Fruit fly (Drosophila melanogaster) whole organism, embryonic: ENCODE measurements around the gene haf.

Experiments
- Asciz ChIP-seq: fragments of 200-800 bp; sonication (Bioruptor generic); optimal IDR thresholded peaks from 2 replicates; lab custom pipeline; 2017; ENCODE audit warnings: missing biosample characterization, mild to moderate bottlenecking, missing genetic modification characterization, missing genetic modification reagents
- Atf6 ChIP-seq: fragments of 200-800 bp; sonication (Bioruptor generic); IDR thresholded peaks from 2 replicates; pipeline ENCODE4 v1.3.6; 2022; ENCODE audit warnings: missing biosample characterization, missing genetic modification characterization
- Awh ChIP-seq: fragments of 200-800 bp; sonication (Bioruptor generic); IDR thresholded peaks from 2 replicates; pipeline ENCODE4, ENCODE4 v1.3.6; 2022; ENCODE audit warnings: missing biosample characterization, missing genetic modification characterization
- B-H1 ChIP-seq: fragments of 200-800 bp; sonication (Bioruptor generic); IDR thresholded peaks from 3 replicates; pipeline ENCODE4 v1.3.6; 2022; ENCODE audit warnings: missing biosample characterization, missing genetic modification characterization
- B-H2 ChIP-seq: fragments of 200-800 bp; sonication (Bioruptor generic); optimal IDR thresholded peaks from 2 replicates; lab custom pipeline; 2018; ENCODE audit warnings: missing biosample characterization, mild to moderate bottlenecking, missing genetic modification characterization
- Bteb2 ChIP-seq: fragments of 200-800 bp; sonication (Bioruptor generic); optimal IDR thresholded peaks from 2 replicates; lab custom pipeline; 2016; ENCODE audit warnings: missing biosample characterization, missing genetic modification characterization
- CG10321 ChIP-seq: fragments of 200-800 bp; sonication (Bioruptor generic); IDR thresholded peaks from 2 replicates; pipeline ENCODE4 v1.3.6; 2022; ENCODE audit warnings: missing biosample characterization, missing genetic modification characterization
- CG10431 ChIP-seq: fragments of 200-800 bp; sonication (Bioruptor generic); optimal IDR thresholded peaks from 3 replicates; lab custom pipeline; 2018; ENCODE audit warnings: missing biosample characterization, mild to moderate bottlenecking, missing genetic modification characterization
- CG13424 ChIP-seq: fragments of 200-800 bp; sonication (Bioruptor generic); optimal IDR thresholded peaks from 2 replicates; lab custom pipeline; 2019; ENCODE audit warnings: missing biosample characterization, mild to moderate bottlenecking, missing genetic modification characterization, moderate library complexity
- CG17612 ChIP-seq: fragments of 200-800 bp; sonication (Bioruptor generic); IDR thresholded peaks from 2 replicates; pipeline ENCODE4 v1.3.6; 2022; ENCODE audit warnings: missing biosample characterization, missing genetic modification characterization
- CG30020 ChIP-seq: fragments of 200-800 bp; optimal IDR thresholded peaks from 2 replicates; lab custom pipeline; 2019; ENCODE audit warnings: missing biosample characterization, mild to moderate bottlenecking, missing genetic modification characterization, moderate library complexity
- CG3995 ChIP-seq: fragments of 200-800 bp; sonication (Bioruptor generic); optimal IDR thresholded peaks from 3 replicates; lab custom pipeline; 2016; ENCODE audit warnings: missing biosample characterization, missing genetic modification characterization
- CG6689 ChIP-seq: fragments of 200-800 bp; sonication (Bioruptor generic); IDR thresholded peaks from 2 replicates; pipeline ENCODE4 v1.3.6; 2022; ENCODE audit warnings: missing biosample characterization, missing genetic modification characterization
- CG7372 ChIP-seq: fragments of 200-800 bp; sonication (Bioruptor generic); IDR thresholded peaks from 2 replicates; pipeline ENCODE4 v1.3.6; 2022; ENCODE audit warnings: missing biosample characterization, missing genetic modification characterization
- CG8290 ChIP-seq, 3 experiments: fragments of 200-800 bp; sonication (Bioruptor generic); optimal IDR thresholded peaks; 2 replicates each; lab custom pipeline; 2016 to 2019; ENCODE audit warnings: missing biosample characterization in 3 of 3, missing genetic modification characterization in 3 of 3, mild to moderate bottlenecking in 2 of 3, moderate library complexity in 1 of 3
- CG9437 ChIP-seq: fragments of 200-800 bp; sonication (Bioruptor generic); optimal IDR thresholded peaks from 2 replicates; lab custom pipeline; 2018; ENCODE audit warnings: missing biosample characterization, mild to moderate bottlenecking, missing genetic modification characterization
- CTCF ChIP-seq: fragments of 200-800 bp; sonication (Bioruptor generic); optimal IDR thresholded peaks from 2 replicates; lab custom pipeline; 2017; ENCODE audit warnings: missing biosample characterization, mild to moderate bottlenecking, missing genetic modification characterization, moderate library complexity
- CkIIα-i1 ChIP-seq: fragments of 200-800 bp; sonication (Bioruptor generic); IDR thresholded peaks from 2 replicates; pipeline ENCODE4 v1.3.6; 2022; ENCODE audit warnings: missing biosample characterization, missing genetic modification characterization
- CrebB ChIP-seq: fragments of 200-800 bp; sonication (Bioruptor generic); optimal IDR thresholded peaks from 3 replicates; lab custom pipeline; 2018; ENCODE audit warnings: missing biosample characterization, mild to moderate bottlenecking, missing genetic modification characterization
- D19A ChIP-seq: fragments of 200-800 bp; optimal IDR thresholded peaks from 3 replicates; lab custom pipeline; 2019; ENCODE audit warnings: missing biosample characterization, mild to moderate bottlenecking, missing genetic modification characterization, moderate library complexity
- Dek ChIP-seq: fragments of 200-800 bp; sonication (Bioruptor generic); optimal IDR thresholded peaks from 3 replicates; lab custom pipeline; 2019; ENCODE audit warnings: missing biosample characterization, mild to moderate bottlenecking, missing genetic modification characterization, moderate library complexity
- Ets65A ChIP-seq: fragments of 200-800 bp; sonication (Bioruptor generic); peaks from one replicate; lab custom pipeline; 2016; ENCODE audit warnings: missing biosample characterization, missing genetic modification characterization
- HLH4C ChIP-seq: fragments of 200-800 bp; sonication (Bioruptor generic); IDR thresholded peaks from 3 replicates; pipeline ENCODE4 v1.3.6; 2022; ENCODE audit warnings: missing biosample characterization, missing genetic modification characterization; ENCODE audit not compliant: partially characterized antibody
- Hand ChIP-seq: fragments of 200-800 bp; sonication (Bioruptor generic); optimal IDR thresholded peaks from 2 replicates; lab custom pipeline; 2017; ENCODE audit warnings: mild to moderate bottlenecking, missing biosample characterization, missing genetic modification reagents, missing genetic modification characterization
- Hey ChIP-seq: fragments of 200-800 bp; sonication (Bioruptor generic); optimal IDR thresholded peaks from 3 replicates; lab custom pipeline; 2018; ENCODE audit warnings: missing biosample characterization, mild to moderate bottlenecking, missing genetic modification characterization
- MTF-1 ChIP-seq: fragments of 200-800 bp; sonication (Bioruptor generic); optimal IDR thresholded peaks from 2 replicates; lab custom pipeline; 2018; ENCODE audit warnings: missing biosample characterization, mild to moderate bottlenecking, missing genetic modification characterization, borderline replicate concordance
- Med ChIP-seq: fragments of 200-800 bp; sonication (Bioruptor generic); peaks from one replicate; lab custom pipeline; 2016; ENCODE audit warnings: missing biosample characterization, missing genetic modification characterization, mild to moderate bottlenecking, inconsistent platforms, moderate library complexity
- Nf-YB ChIP-seq: fragments of 200-800 bp; sonication (Bioruptor generic); optimal IDR thresholded peaks from 3 replicates; lab custom pipeline; 2019; ENCODE audit warnings: missing biosample characterization, mild to moderate bottlenecking, missing genetic modification characterization, moderate library complexity
- NfI ChIP-seq: fragments of 200-800 bp; sonication (Bioruptor generic); optimal IDR thresholded peaks from 3 replicates; lab custom pipeline; 2018; ENCODE audit warnings: missing biosample characterization, mild to moderate bottlenecking, missing genetic modification characterization, moderate library complexity
- Sry-δ ChIP-seq: fragments of 200-800 bp; sonication (Bioruptor generic); optimal IDR thresholded peaks from 2 replicates; lab custom pipeline; 2016; ENCODE audit warnings: missing biosample characterization, missing genetic modification characterization
- TFAM ChIP-seq: fragments of 200-800 bp; sonication (Bioruptor generic); optimal IDR thresholded peaks from 2 replicates; lab custom pipeline; 2017; ENCODE audit warnings: missing biosample characterization, missing genetic modification characterization, inconsistent platforms
- amos ChIP-seq: fragments of 200-800 bp; sonication (Bioruptor generic); IDR thresholded peaks from 2 replicates; pipeline ENCODE4 v1.3.6; 2022; ENCODE audit warnings: missing biosample characterization, missing genetic modification characterization; ENCODE audit not compliant: partially characterized antibody
- br ChIP-seq: fragments of >200 bp; optimal IDR thresholded peaks from 2 replicates; lab custom pipeline; 2017
- eve ChIP-seq, 2 experiments: fragments of >200 bp; optimal IDR thresholded peaks; 2 replicates each; lab custom pipeline; 2017; ENCODE audit warnings: missing biosample characterization in 2 of 2, missing genetic modification characterization in 2 of 2
- ewg ChIP-seq: fragments of 200-800 bp; sonication (Bioruptor generic); optimal IDR thresholded peaks from 3 replicates; lab custom pipeline; 2017; ENCODE audit warnings: mild to moderate bottlenecking, missing biosample characterization, missing genetic modification reagents, missing genetic modification characterization
- ind ChIP-seq: fragments of 200-800 bp; sonication (Bioruptor generic); optimal IDR thresholded peaks from 3 replicates; lab custom pipeline; 2016; ENCODE audit warnings: missing biosample characterization, missing genetic modification characterization
- kay ChIP-seq: fragments of 200-800 bp; sonication (Bioruptor generic); optimal IDR thresholded peaks from 2 replicates; lab custom pipeline; 2016; ENCODE audit warnings: missing biosample characterization, missing genetic modification characterization
- mirr ChIP-seq: fragments of 200-800 bp; sonication (Bioruptor generic); optimal IDR thresholded peaks from 3 replicates; lab custom pipeline; 2018; ENCODE audit warnings: missing biosample characterization, mild to moderate bottlenecking, missing genetic modification characterization
- otp ChIP-seq: fragments of 200-800 bp; sonication (Bioruptor generic); IDR thresholded peaks from 3 replicates; pipeline ENCODE4, ENCODE4 v1.3.6; 2022; ENCODE audit warnings: missing biosample characterization, missing genetic modification characterization
- psq ChIP-seq: fragments of 200-800 bp; sonication (Bioruptor generic); optimal IDR thresholded peaks from 2 replicates; lab custom pipeline; 2017; ENCODE audit warnings: missing biosample characterization, missing genetic modification characterization
- run ChIP-seq: fragments of 200-800 bp; sonication (Bioruptor generic); optimal IDR thresholded peaks from 3 replicates; lab custom pipeline; 2018; ENCODE audit warnings: missing biosample characterization, mild to moderate bottlenecking, missing genetic modification characterization
- sc ChIP-seq, 3 experiments: fragments of >200 bp in 2 of 3; fragments of 200-800 bp in 1 of 3; sonication (Bioruptor generic) in 1 of 3; optimal IDR thresholded peaks; 2 replicates in 2 of 3; 3 replicates in 1 of 3; lab custom pipeline; 2017; ENCODE audit warnings: mild to moderate bottlenecking in 1 of 3, missing biosample characterization in 1 of 3, missing genetic modification characterization in 1 of 3, missing genetic modification reagents in 1 of 3
- sens ChIP-seq: fragments of 200-800 bp; sonication (Bioruptor generic); peaks from one replicate; lab custom pipeline; 2016; ENCODE audit warnings: missing biosample characterization, missing genetic modification characterization
- sim ChIP-seq: fragments of 200-800 bp; sonication (Bioruptor generic); IDR thresholded peaks from 2 replicates; pipeline ENCODE4 v1.3.6; 2022; ENCODE audit warnings: missing biosample characterization, missing genetic modification characterization
- tll ChIP-seq, 2 experiments: fragments of 200-800 bp in 1 of 2; fragments of >200 bp in 1 of 2; sonication (Bioruptor generic) in 1 of 2; optimal IDR thresholded peaks; 2 replicates each; lab custom pipeline; 2017 to 2019; ENCODE audit warnings: missing biosample characterization in 2 of 2, missing genetic modification characterization in 2 of 2, mild to moderate bottlenecking in 1 of 2, moderate library complexity in 1 of 2
- trem ChIP-seq: fragments of 200-800 bp; optimal IDR thresholded peaks from 3 replicates; lab custom pipeline; 2019; ENCODE audit warnings: missing biosample characterization, mild to moderate bottlenecking, missing genetic modification characterization, moderate library complexity
- unpg ChIP-seq: fragments of 200-800 bp; sonication (Bioruptor generic); optimal IDR thresholded peaks from 3 replicates; lab custom pipeline; 2018; ENCODE audit warnings: missing biosample characterization, mild to moderate bottlenecking, missing genetic modification characterization, moderate library complexity

The haf gene

dm6 chr2L:1632730-1633172, 77.8 kb downstream of the haf start (continued):
- TF ChIP-seq Med (GFP tag; lab: Kevin White, UChicago) (peak; percentile 100), D19A (tag; lab: Kevin White, UChicago) (peak; percentile 82), TFAM (no peak), Asciz (GFP tag; lab: Kevin White, UChicago) (peak; percentile 59), Atf6 (GFP tag; lab: Robert Waterston, UW) (peak; percentile 99), Dek (tag; lab: Kevin White, UChicago) (peak; percentile 95), B-H1 (peak; percentile 98), CG3995 (GFP tag; lab: Kevin White, UChicago) (peak; percentile 53), CkIIα-i1 (GFP tag; lab: Robert Waterston, UW) (peak; percentile 92), mirr (peak; percentile 93), amos (no peak), CTCF (GFP tag; lab: Kevin White, UChicago) (no peak)

- TF ChIP-seq eve (GFP tag; optimal IDR thresholded peaks at IDR 0.05; lab: Kevin White, UChicago), result peak in 1 of 2 experiments; percentile 13
- TF ChIP-seq Ets65A (GFP tag; lab: Kevin White, UChicago), result peak; percentile 18
- TF ChIP-seq sim (GFP tag; lab: Robert Waterston, UW), result 0 out of 2 replicates have a peak, but pooled peaks have one; percentile 11
- no peak for TF ChIP-seq Bteb2 (GFP tag; lab: Kevin White, UChicago)
- TF ChIP-seq sens, result peak; percentile 70
- no peak for TF ChIP-seq CG13424 (tag; lab: Kevin White, UChicago)
- peak; percentile 85 for TF ChIP-seq CG7372 (GFP tag; lab: Robert Waterston, UW)
- 0 out of 2 replicates have a peak, but pooled peaks have one; percentile 7 for TF ChIP-seq CG10321 (GFP tag; lab: Robert Waterston, UW)
- no peak for TF ChIP-seq ind (GFP tag; lab: Kevin White, UChicago)
Observed at dm6 chr2L:1633397-1633796, 78.5 kb downstream of the haf start.

- TF ChIP-seq B-H2 (GFP tag; lab: Kevin White, UChicago) (peak; percentile 25), run (tag; lab: Kevin White, UChicago) (no peak), kay (GFP tag; lab: Kevin White, UChicago) (peak; percentile 51), Hey (tag; lab: Kevin White, UChicago) (peak; percentile 20), otp (GFP tag; lab: Robert Waterston, UW) (no peak), sc (optimal IDR thresholded peaks at IDR 0.05; lab: Kevin White, UChicago) (no peak), sc (GFP tag; optimal IDR thresholded peaks at IDR 0.05; lab: Kevin White, UChicago) (no peak), CG17612 (GFP tag; lab: Robert Waterston, UW) (peak; percentile 71; the same call in 1 of the 2 replicates), MTF-1 (no peak), CG10431 (GFP tag; lab: Kevin White, UChicago) (no peak), Awh (GFP tag; lab: Robert Waterston, UW) (no peak), Sry-δ (GFP tag; lab: Kevin White, UChicago) (peak; percentile 28), NfI (GFP tag; lab: Kevin White, UChicago) (peak; percentile 64), br (lab: Kevin White, UChicago) (no peak), CrebB (tag; lab: Kevin White, UChicago) (peak; percentile 36), unpg (GFP tag; lab: Kevin White, UChicago) (peak; percentile 62), psq (GFP tag; lab: Kevin White, UChicago) (peak; percentile 10), trem (tag; lab: Kevin White, UChicago) (no peak), HLH4C (GFP tag; lab: Robert Waterston, UW) (no peak), CG30020 (tag; lab: Kevin White, UChicago) (no peak), tll (GFP tag; optimal IDR thresholded peaks at IDR 0.05; lab: Kevin White, UChicago) (no peak), CG8290 (GFP tag; optimal IDR thresholded peaks at IDR 0.05; lab: Kevin White, UChicago) (no peak), CG8290 (tag; optimal IDR thresholded peaks at IDR 0.05; lab: Kevin White, UChicago) (peak in 1 of 2 experiments; percentile 90), CG6689 (peak; percentile 73), Nf-YB (GFP tag; lab: Kevin White, UChicago) (peak; percentile 25), ewg (GFP tag; lab: Kevin White, UChicago) (no peak), Hand (GFP tag; lab: Kevin White, UChicago) (peak; percentile 72), CG9437 (peak; percentile 43), Dek (tag; lab: Kevin White, UChicago) (peak; percentile 76)
Observed at dm6 chr2L:1634099-1634856, 79.3 kb downstream of the haf start.
